Fruit fly (Drosophila melanogaster) whole organism, adult: ENCODE results near the gene CG10038.

ENCODE experiments used
- Hr96 ChIP-seq: fragments of 200-800 bp; sonication (Bioruptor generic); optimal IDR thresholded peaks from 2 replicates; lab custom pipeline; 2016; ENCODE audit warnings: missing biosample characterization, missing genetic modification characterization
- tj ChIP-seq: fragments of 200-800 bp; sonication (Bioruptor generic); optimal IDR thresholded peaks from 3 replicates; lab custom pipeline; 2017; ENCODE audit warnings: missing biosample characterization, mild to moderate bottlenecking, missing genetic modification characterization, moderate library complexity

dm6 chr3R:12301528-12301927 lies 48.9 kb downstream of the CG10038 start:
- TF ChIP-seq tj (GFP tag; lab: Kevin White, UChicago) (no peak), Hr96 (no peak)
